Fruit fly (Drosophila melanogaster) whole organism, embryonic: ENCODE measurements around the gene mdu.
A peak's percentile ranks its signal among the peaks of the same experiment; 100 is the strongest.

Source experiments
- Asciz ChIP-seq: fragments of 200-800 bp; sonication (Bioruptor generic); optimal IDR thresholded peaks from 2 replicates; lab custom pipeline; 2017; ENCODE audit warnings: missing biosample characterization, mild to moderate bottlenecking, missing genetic modification characterization, missing genetic modification reagents
- BEAF-32 ChIP-seq: fragments of 200-800 bp; sonication (Bioruptor generic); optimal IDR thresholded peaks from 3 replicates; lab custom pipeline; 2017; ENCODE audit warnings: missing biosample characterization, missing genetic modification characterization, mild to moderate bottlenecking, moderate library complexity, missing genetic modification reagents
- CG10147 ChIP-seq: fragments of 200-800 bp; sonication (Bioruptor generic); optimal IDR thresholded peaks from 2 replicates; lab custom pipeline; 2019; ENCODE audit warnings: missing biosample characterization, mild to moderate bottlenecking, missing genetic modification characterization, moderate library complexity
- CG10979 ChIP-seq: fragments of 200-800 bp; sonication (Bioruptor generic); optimal IDR thresholded peaks from 2 replicates; lab custom pipeline; 2018; ENCODE audit warnings: missing biosample characterization, mild to moderate bottlenecking, missing genetic modification characterization, moderate library complexity
- CG11456 ChIP-seq: fragments of 200-800 bp; sonication (Bioruptor generic); IDR thresholded peaks from 3 replicates; pipeline ENCODE4 v1.3.6; 2022; ENCODE audit warnings: missing biosample characterization, missing genetic modification characterization
- CG12942 ChIP-seq: fragments of 200-800 bp; sonication (Bioruptor generic); optimal IDR thresholded peaks from 3 replicates; lab custom pipeline; 2016; ENCODE audit warnings: missing biosample characterization, missing genetic modification characterization
- CG13624 ChIP-seq: fragments of 200-800 bp; sonication (Bioruptor generic); optimal IDR thresholded peaks from 2 replicates; lab custom pipeline; 2016; ENCODE audit warnings: missing biosample characterization, missing genetic modification characterization
- CG13775 ChIP-seq: fragments of 200-800 bp; sonication (Bioruptor generic); optimal IDR thresholded peaks from 3 replicates; lab custom pipeline; 2017; ENCODE audit warnings: missing biosample characterization, mild to moderate bottlenecking, missing genetic modification characterization
- CG15011 ChIP-seq: fragments of 200-800 bp; sonication (Bioruptor generic); optimal IDR thresholded peaks from 3 replicates; lab custom pipeline; 2018; ENCODE audit warnings: missing biosample characterization, mild to moderate bottlenecking, missing genetic modification characterization
- CG15514 ChIP-seq: fragments of 200-800 bp; sonication (Bioruptor generic); optimal IDR thresholded peaks from 3 replicates; lab custom pipeline; 2017; ENCODE audit warnings: missing biosample characterization, missing genetic modification characterization, mild to moderate bottlenecking, moderate library complexity, missing genetic modification reagents
- CG1647 ChIP-seq: fragments of 200-800 bp; sonication (Bioruptor generic); optimal IDR thresholded peaks from 3 replicates; lab custom pipeline; 2016; ENCODE audit warnings: missing biosample characterization, missing genetic modification characterization
- CG16813 ChIP-seq: fragments of 200-800 bp; sonication (Bioruptor generic); IDR thresholded peaks from 3 replicates; pipeline ENCODE4 v1.3.6; 2022; ENCODE audit warnings: missing biosample characterization, missing genetic modification characterization; ENCODE audit not compliant: partially characterized antibody
- CG16815 ChIP-seq: fragments of 200-800 bp; sonication (Bioruptor generic); optimal IDR thresholded peaks from 3 replicates; lab custom pipeline; 2017; ENCODE audit warnings: missing biosample characterization, mild to moderate bottlenecking, missing genetic modification characterization
- CG17568 ChIP-seq: fragments of 200-800 bp; sonication (Bioruptor generic); optimal IDR thresholded peaks from 2 replicates; lab custom pipeline; 2018; ENCODE audit warnings: missing biosample characterization, mild to moderate bottlenecking, missing genetic modification characterization, moderate library complexity
- CG17912 ChIP-seq: fragments of 200-800 bp; sonication (Bioruptor generic); optimal IDR thresholded peaks from 2 replicates; lab custom pipeline; 2018; ENCODE audit warnings: missing biosample characterization, mild to moderate bottlenecking, missing genetic modification characterization
- CG32772 ChIP-seq: fragments of 200-800 bp; sonication (Bioruptor generic); IDR thresholded peaks from 2 replicates; pipeline ENCODE4 v1.3.6; 2022; ENCODE audit warnings: missing biosample characterization, missing genetic modification characterization
- CG3995 ChIP-seq: fragments of 200-800 bp; sonication (Bioruptor generic); optimal IDR thresholded peaks from 3 replicates; lab custom pipeline; 2016; ENCODE audit warnings: missing biosample characterization, missing genetic modification characterization
- CG42726 ChIP-seq: fragments of 200-800 bp; sonication (Bioruptor generic); IDR thresholded peaks from 2 replicates; pipeline ENCODE4 v1.3.6; 2022; ENCODE audit warnings: missing biosample characterization, missing genetic modification characterization; ENCODE audit not compliant: partially characterized antibody
- CG6272 ChIP-seq: fragments of 200-800 bp; sonication (Bioruptor generic); IDR thresholded peaks from 2 replicates; pipeline ENCODE4 v1.3.6; 2022; ENCODE audit warnings: missing biosample characterization, missing genetic modification characterization
- CG6791 ChIP-seq: fragments of 200-800 bp; sonication (Bioruptor generic); IDR thresholded peaks from 3 replicates; pipeline ENCODE4 v1.3.6; 2022; ENCODE audit warnings: missing biosample characterization, missing genetic modification characterization; ENCODE audit not compliant: partially characterized antibody
- CG7556 ChIP-seq: fragments of 200-800 bp; sonication (Bioruptor generic); optimal IDR thresholded peaks from 2 replicates; lab custom pipeline; 2017; ENCODE audit warnings: missing biosample characterization, mild to moderate bottlenecking, missing genetic modification characterization
- CG7745 ChIP-seq: fragments of 200-800 bp; sonication (Bioruptor generic); optimal IDR thresholded peaks from 2 replicates; lab custom pipeline; 2018; ENCODE audit warnings: missing biosample characterization, mild to moderate bottlenecking, missing genetic modification characterization, moderate library complexity
- CG8359 ChIP-seq: fragments of 200-800 bp; sonication (Bioruptor generic); optimal IDR thresholded peaks from 2 replicates; lab custom pipeline; 2017; ENCODE audit warnings: missing biosample characterization, mild to moderate bottlenecking, missing genetic modification characterization, borderline replicate concordance
- CG9437 ChIP-seq: fragments of 200-800 bp; sonication (Bioruptor generic); optimal IDR thresholded peaks from 2 replicates; lab custom pipeline; 2018; ENCODE audit warnings: missing biosample characterization, mild to moderate bottlenecking, missing genetic modification characterization
- CG9817 ChIP-seq: fragments of 200-800 bp; sonication (Bioruptor generic); optimal IDR thresholded peaks from 2 replicates; lab custom pipeline; 2018; ENCODE audit warnings: missing biosample characterization, mild to moderate bottlenecking, missing genetic modification characterization, moderate library complexity
- Dbx ChIP-seq: fragments of 200-800 bp; sonication (Bioruptor generic); IDR thresholded peaks from 3 replicates; pipeline ENCODE4 v1.3.6; 2022; ENCODE audit warnings: missing biosample characterization, missing genetic modification characterization
- GATAe ChIP-seq: fragments of 200-800 bp; sonication (Bioruptor generic); conservative IDR thresholded peaks from 2 replicates; pipeline ENCODE4 v1.3.6; 2022; ENCODE audit warnings: missing biosample characterization, missing genetic modification characterization
- HHEX ChIP-seq: fragments of 200-800 bp; sonication (Bioruptor generic); optimal IDR thresholded peaks from 3 replicates; lab custom pipeline; 2017; ENCODE audit warnings: missing biosample characterization, mild to moderate bottlenecking, missing genetic modification characterization, missing genetic modification reagents
- Hr51 ChIP-seq, 2 experiments: fragments of 200-800 bp; sonication (Bioruptor generic); optimal IDR thresholded peaks; 2 replicates in 1 of 2; 3 replicates in 1 of 2; lab custom pipeline; 2016 to 2018; ENCODE audit warnings: missing biosample characterization in 2 of 2, missing genetic modification characterization in 2 of 2, mild to moderate bottlenecking in 1 of 2, moderate library complexity in 1 of 2
- Lhr ChIP-seq: fragments of 200-800 bp; sonication (Bioruptor generic); optimal IDR thresholded peaks from 3 replicates; lab custom pipeline; 2017; ENCODE audit warnings: mild to moderate bottlenecking, missing biosample characterization, missing genetic modification reagents, missing genetic modification characterization
- MESR4 ChIP-seq: fragments of 200-800 bp; sonication (Bioruptor generic); optimal IDR thresholded peaks from 2 replicates; lab custom pipeline; 2018; ENCODE audit warnings: missing biosample characterization, mild to moderate bottlenecking, missing genetic modification characterization, moderate library complexity
- Pdp1 ChIP-seq, 2 experiments: fragments of 200-800 bp; sonication (Bioruptor generic); optimal IDR thresholded peaks; 3 replicates each; lab custom pipeline; 2016; ENCODE audit warnings: missing biosample characterization in 2 of 2, missing genetic modification characterization in 2 of 2, mild to moderate bottlenecking in 1 of 2, moderate library complexity in 1 of 2
- Ptx1 ChIP-seq: fragments of 200-800 bp; sonication (Bioruptor generic); IDR thresholded peaks from 2 replicates; pipeline ENCODE4 v1.3.6; 2022; ENCODE audit warnings: missing biosample characterization, missing genetic modification characterization
- Trl ChIP-seq, 3 experiments: fragments of >200 bp in 2 of 3; fragments of 200-800 bp in 1 of 3; sonication (Bioruptor generic) in 1 of 3; optimal IDR thresholded peaks; 2 replicates in 1 of 3; 3 replicates in 2 of 3; lab custom pipeline; 2016 to 2017; ENCODE audit warnings: missing biosample characterization in 1 of 3, missing genetic modification characterization in 1 of 3
- YL-1 ChIP-seq: fragments of 200-800 bp; sonication (Bioruptor generic); optimal IDR thresholded peaks from 3 replicates; lab custom pipeline; 2017; ENCODE audit warnings: missing biosample characterization, mild to moderate bottlenecking, missing genetic modification characterization
- chinmo ChIP-seq: fragments of 200-800 bp; sonication (Bioruptor generic); IDR thresholded peaks from 4 replicates; pipeline ENCODE4 v1.3.6; 2022; ENCODE audit warnings: missing biosample characterization, missing genetic modification characterization; ENCODE audit not compliant: partially characterized antibody
- dysf ChIP-seq: fragments of 200-800 bp; sonication (Bioruptor generic); IDR thresholded peaks from 3 replicates; pipeline ENCODE4 v1.3.6; 2022; ENCODE audit warnings: missing biosample characterization, missing genetic modification characterization
- emc ChIP-seq: fragments of 200-800 bp; sonication (Bioruptor generic); optimal IDR thresholded peaks from 2 replicates; lab custom pipeline; 2016; ENCODE audit warnings: missing biosample characterization, missing genetic modification characterization
- esg ChIP-seq: fragments of 200-800 bp; sonication (Bioruptor generic); conservative IDR thresholded peaks from 2 replicates; pipeline ENCODE4 v1.3.6; 2022; ENCODE audit warnings: missing biosample characterization, missing genetic modification characterization
- gsb-n ChIP-seq: fragments of 200-800 bp; sonication (Bioruptor generic); optimal IDR thresholded peaks from 3 replicates; lab custom pipeline; 2018; ENCODE audit warnings: missing biosample characterization, mild to moderate bottlenecking, missing genetic modification characterization
- ken ChIP-seq: fragments of 200-800 bp; sonication (Bioruptor generic); IDR thresholded peaks from 3 replicates; pipeline ENCODE4 v1.3.6; 2022; ENCODE audit warnings: missing biosample characterization, missing genetic modification characterization
- mam ChIP-seq: fragments of 200-800 bp; sonication (Bioruptor generic); optimal IDR thresholded peaks from 3 replicates; lab custom pipeline; 2016; ENCODE audit warnings: missing biosample characterization, missing genetic modification characterization
- nmo ChIP-seq: fragments of 200-800 bp; sonication (Bioruptor generic); optimal IDR thresholded peaks from 2 replicates; lab custom pipeline; 2018; ENCODE audit warnings: missing biosample characterization, mild to moderate bottlenecking, missing genetic modification characterization, moderate library complexity
- onecut ChIP-seq: fragments of 200-800 bp; sonication (Bioruptor generic); IDR thresholded peaks from 2 replicates; pipeline ENCODE4 v1.3.6; 2022; ENCODE audit warnings: missing biosample characterization, missing genetic modification characterization
- pho ChIP-seq: fragments of 200-800 bp; sonication (Bioruptor generic); optimal IDR thresholded peaks from 2 replicates; lab custom pipeline; 2016; ENCODE audit warnings: missing biosample characterization, missing genetic modification characterization
- scrt ChIP-seq: fragments of 200-800 bp; sonication (Bioruptor generic); optimal IDR thresholded peaks from 2 replicates; lab custom pipeline; 2018; ENCODE audit warnings: missing biosample characterization, mild to moderate bottlenecking, missing genetic modification characterization, moderate library complexity
- sug ChIP-seq: fragments of 200-800 bp; optimal IDR thresholded peaks from 2 replicates; lab custom pipeline; 2019; ENCODE audit warnings: missing biosample characterization, mild to moderate bottlenecking, missing genetic modification characterization, moderate library complexity
- usp ChIP-seq: fragments of >200 bp; optimal IDR thresholded peaks from 2 replicates; lab custom pipeline; 2017; ENCODE audit warnings: missing biosample characterization, missing genetic modification characterization
- z ChIP-seq: fragments of 200-800 bp; sonication (Bioruptor generic); IDR thresholded peaks from 3 replicates; pipeline ENCODE4 v1.3.6; 2022; ENCODE audit warnings: missing biosample characterization, missing genetic modification characterization

mdu gene

dm6 chrX:12480282-12480681 is 16.7 kb upstream of the mdu start (continued):
- no peak for TF ChIP-seq CG7745 (tag; lab: Kevin White, UChicago)
- TF ChIP-seq MESR4 (GFP tag; lab: Kevin White, UChicago), result no peak
- no peak for TF ChIP-seq Dbx (GFP tag; lab: Robert Waterston, UW)
- TF ChIP-seq BEAF-32 (GFP tag; lab: Kevin White, UChicago), result no peak
- TF ChIP-seq CG15011 (GFP tag; lab: Kevin White, UChicago), result no peak
- TF ChIP-seq gsb-n (tag; lab: Kevin White, UChicago), result no peak
- peak; percentile 24 for TF ChIP-seq CG10147 (GFP tag; lab: Kevin White, UChicago)
- no peak for TF ChIP-seq CG8359 (GFP tag; lab: Kevin White, UChicago)
- peak in 1 of 2 experiments; percentile 54 for TF ChIP-seq Hr51 (GFP tag; optimal IDR thresholded peaks at IDR 0.05; lab: Kevin White, UChicago)
- TF ChIP-seq Trl (optimal IDR thresholded peaks at IDR 0.05; lab: Kevin White, UChicago), result no peak
- no peak for TF ChIP-seq Trl (GFP tag; optimal IDR thresholded peaks at IDR 0.05; lab: Kevin White, UChicago)
- TF ChIP-seq CG6791, result no peak
- 0 out of 3 replicates have a peak, but pooled peaks have one; percentile 34 for TF ChIP-seq dysf
- no peak for TF ChIP-seq CG17912 (GFP tag; lab: Kevin White, UChicago)
- TF ChIP-seq scrt (GFP tag; lab: Kevin White, UChicago), result no peak
- no peak for TF ChIP-seq CG3995
- TF ChIP-seq CG7556 (GFP tag; lab: Kevin White, UChicago), result peak; percentile 52
- peak; percentile 34 for TF ChIP-seq nmo (GFP tag; lab: Kevin White, UChicago)
- peak; percentile 22 for TF ChIP-seq Asciz (GFP tag; lab: Kevin White, UChicago)
- TF ChIP-seq CG13775 (GFP tag; lab: Kevin White, UChicago), result no peak
- TF ChIP-seq onecut (GFP tag; lab: Robert Waterston, UW), result no peak
- TF ChIP-seq Ptx1, result no peak
- no peak for TF ChIP-seq CG16815 (GFP tag; lab: Kevin White, UChicago)
- TF ChIP-seq chinmo (GFP tag; lab: Robert Waterston, UW), result peak; percentile 61; the same call in 1 of the 4 replicates
- peak; percentile 30 for TF ChIP-seq HHEX (GFP tag; lab: Kevin White, UChicago)
- no peak for TF ChIP-seq mam (GFP tag; lab: Kevin White, UChicago)
- TF ChIP-seq CG11456, result no peak
- TF ChIP-seq pho (GFP tag; lab: Kevin White, UChicago), result no peak
- TF ChIP-seq CG42726, result no peak
- no peak for TF ChIP-seq CG1647 (GFP tag; lab: Kevin White, UChicago)
- no peak for TF ChIP-seq usp (GFP tag; lab: Kevin White, UChicago)
- TF ChIP-seq CG32772 (GFP tag; lab: Robert Waterston, UW), result no peak
- peak; percentile 49 for TF ChIP-seq sug
- no peak for TF ChIP-seq GATAe
- no peak for TF ChIP-seq ken (GFP tag; lab: Robert Waterston, UW)
- TF ChIP-seq CG10979, result peak; percentile 42
- peak; percentile 35 for TF ChIP-seq CG9437
- no peak for TF ChIP-seq CG17568
- TF ChIP-seq CG15514 (GFP tag; lab: Kevin White, UChicago), result peak; percentile 15
- TF ChIP-seq YL-1 (GFP tag; lab: Kevin White, UChicago), result no peak
- peak in 1 of 2 experiments; percentile 38 for TF ChIP-seq Pdp1 (GFP tag; optimal IDR thresholded peaks at IDR 0.05; lab: Kevin White, UChicago)
- TF ChIP-seq esg, result peak; percentile 19
- no peak for TF ChIP-seq CG16813 (GFP tag; lab: Robert Waterston, UW)
- no peak for TF ChIP-seq CG13624 (GFP tag; lab: Kevin White, UChicago)
- TF ChIP-seq CG9817 (tag; lab: Kevin White, UChicago), result peak; percentile 5
- no peak for TF ChIP-seq Lhr
- TF ChIP-seq z, result no peak
- TF ChIP-seq CG12942 (GFP tag; lab: Kevin White, UChicago), result no peak
- no peak for TF ChIP-seq CG6272
- no peak for TF ChIP-seq emc
